Fruit fly (Drosophila melanogaster) whole organism, pupa: ENCODE results near the gene vers.

Experiments
- EcR ChIP-seq: fragments of 200-800 bp; sonication (Bioruptor generic); optimal IDR thresholded peaks from 3 replicates; lab custom pipeline; 2019; ENCODE audit warnings: missing biosample characterization, missing genetic modification characterization, mild to moderate bottlenecking, moderate library complexity, missing genetic modification reagents
- Pif1A ChIP-seq: fragments of 200-800 bp; sonication (Bioruptor generic); optimal IDR thresholded peaks from 3 replicates; lab custom pipeline; 2016; ENCODE audit warnings: missing biosample characterization, missing genetic modification characterization
- gl ChIP-seq: fragments of 200-800 bp; sonication (Bioruptor generic); optimal IDR thresholded peaks from 2 replicates; lab custom pipeline; 2018; ENCODE audit warnings: missing biosample characterization, mild to moderate bottlenecking, missing genetic modification characterization

- TF ChIP-seq EcR (GFP tag; lab: Kevin White, UChicago) (no peak), gl (tag; lab: Kevin White, UChicago) (no peak), Pif1A (no peak)
Measured at dm6 chr3L:12127294-12128029, 11.6 kb downstream of the vers start, which contains the start of the genes Ir68b and CG34241.
